Worm (Caenorhabditis elegans) whole organism, L3 larva: ENCODE data around the gene F35C11.5.
A peak's percentile ranks its signal among the peaks of the same experiment; 100 is the strongest.

Experiments used
- R02D3.7 ChIP-seq: fragments of 150-350 bp; optimal IDR thresholded peaks from 2 replicates; lab custom pipeline; 2014; ENCODE audit warnings: missing biosample characterization, missing genetic modification characterization
- aly-2 ChIP-seq: fragments of 150-350 bp; optimal IDR thresholded peaks from 2 replicates; lab custom pipeline; 2014; ENCODE audit warnings: missing biosample characterization, missing genetic modification characterization
- daf-12 ChIP-seq: fragments of 150-350 bp; optimal IDR thresholded peaks from 2 replicates; lab custom pipeline; 2014; ENCODE audit warnings: missing biosample characterization, missing genetic modification reagents, missing genetic modification characterization
- lin-15B ChIP-seq: fragments of 150-350 bp; optimal IDR thresholded peaks from 2 replicates; lab custom pipeline; 2014; ENCODE audit warnings: missing biosample characterization, missing genetic modification characterization
- nhr-76 ChIP-seq: fragments of 150-350 bp; sonication (generic microtip); optimal IDR thresholded peaks from 5 replicates; lab custom pipeline; 2014; ENCODE audit warnings: missing biosample characterization, missing genetic modification characterization
- zag-1 ChIP-seq: fragments of 150-350 bp; optimal IDR thresholded peaks from 2 replicates; lab custom pipeline; 2014; ENCODE audit warnings: missing biosample characterization, missing genetic modification characterization

- TF ChIP-seq nhr-76 (tag; lab: Kevin White, UChicago) (no peak), aly-2 (no peak), lin-15B (peak; percentile 65), daf-12 (no peak), R02D3.7 (tag; lab: Kevin White, UChicago) (peak; percentile 93), zag-1 (tag; lab: Kevin White, UChicago) (no peak)
Measured at ce11 chrII:8216433-8216832, 37.1 kb upstream of the F35C11.5 start, which contains the start of gene M110.3.
